Fruit fly (Drosophila melanogaster) S2 (cell line): ENCODE results near the gene CG10431.

Source experiments
- CG8478 ChIP-seq: fragments of >200 bp; optimal IDR thresholded peaks from 2 replicates; lab custom pipeline; 2018
- CTCF ChIP-seq, 2 experiments: fragments of >200 bp; optimal IDR thresholded peaks; 2 replicates each; lab custom pipeline; 2018

dm6 chr2L:18987078-18987895 lies 12.8 kb downstream of the CG10431 start, which contains the start of the genes Swip-1 and EMC5:
- TF ChIP-seq CG8478 (lab: Kevin White, UChicago) (no peak), CTCF (optimal IDR thresholded peaks at IDR 0.05; lab: Kevin White, UChicago) (no peak)
